Worm (Caenorhabditis elegans) whole organism, L1 larva: ENCODE data around the gene rsks-1.

Experiments used
- C04F5.9 ChIP-seq: sonication (generic microtip); optimal IDR thresholded peaks from 2 replicates; lab custom pipeline; 2016; ENCODE audit warnings: missing genetic modification characterization, missing compliant biosample characterization
- C16A3.4 ChIP-seq: fragments of 150-350 bp; optimal IDR thresholded peaks from 2 replicates; lab custom pipeline; 2014; ENCODE audit warnings: missing biosample characterization, missing genetic modification characterization
- C34B4.2 ChIP-seq: sonication (generic microtip); optimal IDR thresholded peaks from 2 replicates; lab custom pipeline; 2017; ENCODE audit warnings: mild to moderate bottlenecking, missing genetic modification characterization, missing compliant biosample characterization
- aha-1 ChIP-seq: fragments of 150-350 bp; optimal IDR thresholded peaks from 2 replicates; lab custom pipeline; 2014; ENCODE audit warnings: missing biosample characterization, missing genetic modification characterization
- alr-1 ChIP-seq: fragments of 200-800 bp; sonication (Bioruptor generic); optimal IDR thresholded peaks from 2 replicates; lab custom pipeline; 2018; ENCODE audit warnings: borderline replicate concordance, mild to moderate bottlenecking, missing genetic modification characterization, missing compliant biosample characterization
- ama-1 ChIP-seq: fragments of 150-350 bp; optimal IDR thresholded peaks from 2 replicates; lab custom pipeline; 2014
- blmp-1 ChIP-seq: fragments of 150-350 bp; optimal IDR thresholded peaks from 2 replicates; lab custom pipeline; 2014; ENCODE audit warnings: missing biosample characterization, missing genetic modification characterization
- ceh-63 ChIP-seq: fragments of 200-800 bp; sonication (Bioruptor generic); optimal IDR thresholded peaks from 2 replicates; lab custom pipeline; 2018; ENCODE audit warnings: mild to moderate bottlenecking, missing genetic modification characterization, missing compliant biosample characterization
- ceh-90 ChIP-seq: sonication (generic microtip); optimal IDR thresholded peaks from 2 replicates; lab custom pipeline; 2016; ENCODE audit warnings: missing genetic modification characterization, missing compliant biosample characterization
- efl-1 ChIP-seq, 4 experiments: fragments of 150-350 bp; optimal IDR thresholded peaks in 3 of 4; peaks in 1 of 4; 1 replicate in 1 of 4; 2 replicates in 3 of 4; lab custom pipeline; 2014; ENCODE audit warnings: missing biosample characterization in 2 of 4, missing genetic modification characterization in 2 of 4, missing genetic modification reagents in 2 of 4
- efl-3 ChIP-seq: fragments of 200-800 bp; sonication (Bioruptor generic); optimal IDR thresholded peaks from 2 replicates; lab custom pipeline; 2018; ENCODE audit warnings: mild to moderate bottlenecking, missing genetic modification characterization, missing compliant biosample characterization
- egl-27 ChIP-seq, 2 experiments: fragments of 150-350 bp in 1 of 2; sonication (generic microtip); optimal IDR thresholded peaks; 3 replicates each; lab custom pipeline; 2017 to 2018; ENCODE audit warnings: missing biosample characterization in 2 of 2, missing genetic modification characterization in 2 of 2, missing genetic modification reagents in 2 of 2
- elt-2 ChIP-seq: sonication (generic microtip); optimal IDR thresholded peaks from 2 replicates; lab custom pipeline; 2016; ENCODE audit warnings: missing genetic modification characterization, mild to moderate bottlenecking, inconsistent platforms, missing compliant biosample characterization, missing genetic modification reagents
- fkh-10 ChIP-seq: sonication (generic microtip); optimal IDR thresholded peaks from 2 replicates; lab custom pipeline; 2017; ENCODE audit warnings: missing biosample characterization, missing genetic modification reagents, missing genetic modification characterization
- fkh-4 ChIP-seq: sonication (generic microtip); optimal IDR thresholded peaks from 2 replicates; lab custom pipeline; 2016; ENCODE audit warnings: missing compliant biosample characterization, missing genetic modification characterization, borderline replicate concordance
- fos-1 ChIP-seq: fragments of 150-350 bp; optimal IDR thresholded peaks from 2 replicates; lab custom pipeline; 2014; ENCODE audit warnings: missing biosample characterization, missing genetic modification characterization
- grh-1 ChIP-seq: fragments of 200-800 bp; sonication (Bioruptor generic); IDR thresholded peaks from 2 replicates; pipeline ENCODE4 v1.3.6; 2022; ENCODE audit warnings: missing genetic modification reagents, missing genetic modification characterization, missing compliant biosample characterization
- hlh-17 ChIP-seq: fragments of 200-800 bp; sonication (Bioruptor generic); optimal IDR thresholded peaks from 2 replicates; lab custom pipeline; 2018; ENCODE audit warnings: missing genetic modification characterization, mild to moderate bottlenecking, missing compliant biosample characterization, moderate library complexity, borderline replicate concordance
- irx-1 ChIP-seq: sonication (generic microtip); optimal IDR thresholded peaks from 2 replicates; lab custom pipeline; 2016; ENCODE audit warnings: missing genetic modification characterization, missing compliant biosample characterization
- jun-1 ChIP-seq: fragments of 150-350 bp; optimal IDR thresholded peaks from 2 replicates; lab custom pipeline; 2014; ENCODE audit warnings: missing biosample characterization, missing genetic modification reagents, missing genetic modification characterization
- lin-13 ChIP-seq: fragments of 150-350 bp; optimal IDR thresholded peaks from 2 replicates; lab custom pipeline; 2014; ENCODE audit warnings: missing biosample characterization, missing genetic modification reagents, missing genetic modification characterization
- lir-3 ChIP-seq: sonication (generic microtip); optimal IDR thresholded peaks from 2 replicates; lab custom pipeline; 2016; ENCODE audit warnings: mild to moderate bottlenecking, missing genetic modification characterization, moderate library complexity, missing compliant biosample characterization; ENCODE audit not compliant: poor library complexity
- mab-9 ChIP-seq: fragments of 200-800 bp; sonication (Bioruptor generic); IDR thresholded peaks from 2 replicates; pipeline ENCODE4 v1.3.6; 2022; ENCODE audit warnings: missing genetic modification reagents, missing genetic modification characterization, missing compliant biosample characterization
- mdl-1 ChIP-seq, 2 experiments: fragments of 150-350 bp; optimal IDR thresholded peaks; 2 replicates each; lab custom pipeline; 2014 to 2017; ENCODE audit warnings: missing biosample characterization in 2 of 2, missing genetic modification characterization in 2 of 2, inconsistent platforms in 1 of 2
- mef-2 ChIP-seq: fragments of 150-350 bp; optimal IDR thresholded peaks from 2 replicates; lab custom pipeline; 2014; ENCODE audit warnings: missing biosample characterization, missing genetic modification characterization
- mep-1 ChIP-seq: fragments of 150-350 bp; optimal IDR thresholded peaks from 2 replicates; lab custom pipeline; 2014; ENCODE audit warnings: missing biosample characterization, missing genetic modification characterization
- nhr-11 ChIP-seq: fragments of 150-350 bp; optimal IDR thresholded peaks from 2 replicates; lab custom pipeline; 2014; ENCODE audit warnings: missing biosample characterization, missing genetic modification characterization
- nhr-19 ChIP-seq: fragments of 200-800 bp; sonication (Bioruptor generic); conservative IDR thresholded peaks from 2 replicates; pipeline ENCODE4 v1.3.6; 2022; ENCODE audit warnings: missing genetic modification characterization, missing compliant biosample characterization
- nhr-20 ChIP-seq: sonication (generic microtip); optimal IDR thresholded peaks from 2 replicates; lab custom pipeline; 2016; ENCODE audit warnings: mild to moderate bottlenecking, missing genetic modification characterization, missing compliant biosample characterization
- nhr-47 ChIP-seq: sonication (generic microtip); optimal IDR thresholded peaks from 2 replicates; lab custom pipeline; 2016; ENCODE audit warnings: mild to moderate bottlenecking, missing genetic modification characterization, moderate library complexity, missing compliant biosample characterization
- nhr-71 ChIP-seq: sonication (generic microtip); optimal IDR thresholded peaks from 2 replicates; lab custom pipeline; 2016; ENCODE audit warnings: mild to moderate bottlenecking, missing genetic modification characterization, moderate library complexity, missing compliant biosample characterization
- nhr-77 ChIP-seq: fragments of 150-350 bp; optimal IDR thresholded peaks from 2 replicates; lab custom pipeline; 2014; ENCODE audit warnings: missing biosample characterization, missing genetic modification characterization
- nhr-90 ChIP-seq: sonication (generic microtip); optimal IDR thresholded peaks from 2 replicates; lab custom pipeline; 2016; ENCODE audit warnings: mild to moderate bottlenecking, missing genetic modification characterization, missing compliant biosample characterization; ENCODE audit not compliant: poor library complexity
- pax-3 ChIP-seq: fragments of 200-800 bp; sonication (Bioruptor generic); optimal IDR thresholded peaks from 2 replicates; lab custom pipeline; 2018; ENCODE audit warnings: mild to moderate bottlenecking, missing genetic modification characterization, moderate library complexity, missing compliant biosample characterization
- pqm-1 ChIP-seq: sonication (generic microtip); optimal IDR thresholded peaks from 3 replicates; lab custom pipeline; 2017; ENCODE audit warnings: missing biosample characterization, missing genetic modification characterization
- snu-23 ChIP-seq: sonication (generic microtip); optimal IDR thresholded peaks from 2 replicates; lab custom pipeline; 2016; ENCODE audit warnings: missing genetic modification characterization, missing compliant biosample characterization
- sptf-1 ChIP-seq: fragments of 150-350 bp; optimal IDR thresholded peaks from 2 replicates; lab custom pipeline; 2014; ENCODE audit warnings: missing biosample characterization, missing genetic modification characterization
- sup-37 ChIP-seq: fragments of 200-800 bp; sonication (Bioruptor generic); optimal IDR thresholded peaks from 2 replicates; lab custom pipeline; 2018; ENCODE audit warnings: mild to moderate bottlenecking, missing genetic modification characterization, missing compliant biosample characterization
- tbx-2 ChIP-seq: sonication (generic microtip); optimal IDR thresholded peaks from 2 replicates; lab custom pipeline; 2016; ENCODE audit warnings: missing genetic modification characterization, missing compliant biosample characterization
- tlp-1 ChIP-seq: fragments of 150-350 bp; optimal IDR thresholded peaks from 2 replicates; lab custom pipeline; 2014; ENCODE audit warnings: missing biosample characterization, missing genetic modification characterization
- vab-15 ChIP-seq: sonication (generic microtip); optimal IDR thresholded peaks from 2 replicates; lab custom pipeline; 2017; ENCODE audit warnings: missing genotype, mild to moderate bottlenecking, missing genetic modification characterization, missing compliant biosample characterization
- ztf-4 ChIP-seq: fragments of 150-350 bp; optimal IDR thresholded peaks from 2 replicates; lab custom pipeline; 2014; ENCODE audit warnings: missing biosample characterization, missing genetic modification characterization

rsks-1 gene

ce11 chrIII:11286069-11286468 is 41.1 kb downstream of the rsks-1 start (continued):
- TF ChIP-seq sptf-1 (tag; lab: Kevin White, UChicago) (no peak), fos-1 (tag; lab: Kevin White, UChicago) (no peak), aha-1 (tag; lab: Kevin White, UChicago) (no peak), mep-1 (peak; percentile 18), C16A3.4 (no peak), nhr-19 (GFP tag; lab: Robert Waterston, UW) (peak; percentile 25), nhr-77 (no peak), fkh-4 (tag; lab: Kevin White, UChicago) (peak; percentile 64), tlp-1 (tag; lab: Kevin White, UChicago) (no peak), blmp-1 (tag; lab: Kevin White, UChicago) (no peak), nhr-20 (tag; lab: Kevin White, UChicago) (no peak), mab-9 (peak; percentile 19; the same call in 1 of the 2 replicates), ceh-63 (GFP tag; lab: Kevin White, UChicago) (no peak), irx-1 (tag; lab: Kevin White, UChicago) (peak; percentile 68), fkh-10 (GFP tag; lab: Kevin White, UChicago) (no peak), jun-1 (tag; lab: Kevin White, UChicago) (no peak), tbx-2 (peak; percentile 70), efl-3 (GFP tag; lab: Kevin White, UChicago) (no peak), pax-3 (peak; percentile 53), hlh-17 (no peak), ceh-90 (tag; lab: Kevin White, UChicago) (peak; percentile 88), ztf-4 (tag; lab: Kevin White, UChicago) (no peak), elt-2 (no peak), nhr-90 (tag; lab: Kevin White, UChicago) (peak; percentile 60), C04F5.9 (tag; lab: Kevin White, UChicago) (peak; percentile 1), vab-15 (tag; lab: Kevin White, UChicago) (no peak), lin-13 (GFP tag; lab: Kevin White, UChicago) (no peak), lir-3 (tag; lab: Kevin White, UChicago) (no peak), nhr-11 (no peak), egl-27 (tag; optimal IDR thresholded peaks at IDR 0.05; lab: Kevin White, UChicago) (no peak), nhr-47 (tag; lab: Kevin White, UChicago) (no peak)

- TF ChIP-seq efl-1 (optimal IDR thresholded peaks at IDR 0.05; lab: Kevin White, UChicago): no peak
- peak in 1 of 2 experiments; percentile 89 for TF ChIP-seq efl-1 (GFP tag; optimal IDR thresholded peaks at IDR 0.05 in 1 of 2; lab: Kevin White, UChicago)
- TF ChIP-seq tbx-2: no peak
Measured at ce11 chrIII:11287340-11287739, 42.4 kb downstream of the rsks-1 start.

- TF ChIP-seq mef-2 (tag; lab: Kevin White, UChicago): no peak
- peak; percentile 39 for TF ChIP-seq alr-1 (tag; lab: Kevin White, UChicago)
- no peak for TF ChIP-seq C34B4.2 (tag; lab: Kevin White, UChicago)
Measured at ce11 chrIII:11288295-11288694, 43.4 kb downstream of the rsks-1 start.

- TF ChIP-seq nhr-90 (tag; lab: Kevin White, UChicago) (no peak), nhr-71 (no peak), ama-1 (no peak), mdl-1 (tag; optimal IDR thresholded peaks at IDR 0.05; lab: Kevin White, UChicago) (no peak), sup-37 (GFP tag; lab: Kevin White, UChicago) (no peak), fkh-10 (GFP tag; lab: Kevin White, UChicago) (no peak), snu-23 (GFP tag; lab: Kevin White, UChicago) (no peak), C34B4.2 (tag; lab: Kevin White, UChicago) (no peak), C16A3.4 (no peak), grh-1 (GFP tag; lab: Robert Waterston, UW) (no peak), nhr-47 (tag; lab: Kevin White, UChicago) (no peak), pqm-1 (tag; lab: Kevin White, UChicago) (no peak)
- TF ChIP-seq, all 84 proteins: peak for 0
Measured at ce11 chrIII:11289876-11290275, 45.0 kb downstream of the rsks-1 start.
